Worm (Caenorhabditis elegans) whole organism, young adult: ENCODE measurements around the gene fbxa-107.

Source experiments
- B0035.1 ChIP-seq: sonication (generic microtip); optimal IDR thresholded peaks from 2 replicates; lab custom pipeline; 2016; ENCODE audit warnings: missing genetic modification characterization, mild to moderate bottlenecking, missing compliant biosample characterization, missing genotype, missing genetic modification reagents
- B0261.1 ChIP-seq: sonication (generic microtip); optimal IDR thresholded peaks from 2 replicates; lab custom pipeline; 2016; ENCODE audit warnings: mild to moderate bottlenecking, missing genetic modification characterization, moderate library complexity, missing compliant biosample characterization
- B0336.3 ChIP-seq: fragments of 200-800 bp; sonication (Bioruptor generic); IDR thresholded peaks from 2 replicates; pipeline ENCODE4 v1.3.6; 2022; ENCODE audit warnings: missing genetic modification characterization, missing compliant biosample characterization
- F23B12.7 ChIP-seq: sonication (generic microtip); optimal IDR thresholded peaks from 2 replicates; lab custom pipeline; 2017; ENCODE audit warnings: missing genetic modification characterization, mild to moderate bottlenecking, missing compliant biosample characterization, antibody characterized with exemption, moderate library complexity; ENCODE audit not compliant: insufficient read depth
- F33H1.4 ChIP-seq: fragments of 200-800 bp; sonication (Bioruptor generic); IDR thresholded peaks from 2 replicates; pipeline ENCODE4 v1.3.6; 2022; ENCODE audit warnings: missing genetic modification reagents, missing genetic modification characterization, missing compliant biosample characterization
- F49E8.2 ChIP-seq: sonication (generic microtip); optimal IDR thresholded peaks from 3 replicates; lab custom pipeline; 2017; ENCODE audit warnings: missing genetic modification characterization, mild to moderate bottlenecking, missing compliant biosample characterization, antibody characterized with exemption, moderate library complexity; ENCODE audit not compliant: insufficient read depth
- K12H6.12 ChIP-seq: fragments of 200-800 bp; sonication (Bioruptor generic); optimal IDR thresholded peaks from 2 replicates; lab custom pipeline; 2018; ENCODE audit warnings: mild to moderate bottlenecking, missing genetic modification characterization, missing compliant biosample characterization
- Y53F4B.3 ChIP-seq: fragments of 200-800 bp; sonication (Bioruptor generic); IDR thresholded peaks from 2 replicates; pipeline ENCODE4 v1.3.6; 2022; ENCODE audit warnings: missing genetic modification reagents, missing genetic modification characterization, missing compliant biosample characterization
- Y53G8AR.9 ChIP-seq: fragments of 200-800 bp; sonication (Bioruptor generic); conservative IDR thresholded peaks from 2 replicates; pipeline ENCODE4 v1.3.6; 2022; ENCODE audit warnings: missing genetic modification reagents, missing genetic modification characterization, missing compliant biosample characterization
- Y56A3A.18 ChIP-seq: fragments of 200-800 bp; sonication (Bioruptor generic); IDR thresholded peaks from 2 replicates; pipeline ENCODE4 v1.3.6; 2022; ENCODE audit warnings: missing genetic modification reagents, missing genetic modification characterization, missing compliant biosample characterization
- Y79H2A.3 ChIP-seq: fragments of 200-800 bp; sonication (Bioruptor generic); conservative IDR thresholded peaks from 2 replicates; pipeline ENCODE4 v1.3.6; 2022; ENCODE audit warnings: missing genetic modification reagents, missing genetic modification characterization, missing compliant biosample characterization
- attf-5 ChIP-seq: fragments of 200-800 bp; sonication (Bioruptor generic); optimal IDR thresholded peaks from 2 replicates; lab custom pipeline; 2018; ENCODE audit warnings: mild to moderate bottlenecking, missing genetic modification characterization, missing compliant biosample characterization
- bed-1 ChIP-seq: fragments of 200-800 bp; sonication (Bioruptor generic); IDR thresholded peaks from 2 replicates; pipeline ENCODE4 v1.3.6; 2022; ENCODE audit warnings: missing genetic modification reagents, missing genetic modification characterization, missing compliant biosample characterization
- cebp-2 ChIP-seq: fragments of 200-800 bp; sonication (Bioruptor generic); IDR thresholded peaks from 2 replicates; pipeline ENCODE4 v1.3.6; 2022; ENCODE audit warnings: missing genetic modification characterization, missing compliant biosample characterization
- ceh-100 ChIP-seq: fragments of 200-800 bp; sonication (Bioruptor generic); IDR thresholded peaks from 2 replicates; pipeline ENCODE4 v1.3.6; 2022; ENCODE audit warnings: missing genetic modification reagents, missing genetic modification characterization, missing compliant biosample characterization
- ceh-79 ChIP-seq: sonication (generic microtip); optimal IDR thresholded peaks from 2 replicates; lab custom pipeline; 2017; ENCODE audit warnings: mild to moderate bottlenecking, missing genetic modification characterization, missing compliant biosample characterization
- die-1 ChIP-seq: sonication (generic microtip); optimal IDR thresholded peaks from 2 replicates; lab custom pipeline; 2016; ENCODE audit warnings: missing genotype, mild to moderate bottlenecking, missing genetic modification characterization, missing compliant biosample characterization
- dox-1 ChIP-seq: fragments of 200-800 bp; sonication (Bioruptor generic); IDR thresholded peaks from 2 replicates; pipeline ENCODE4 v1.3.6; 2022; ENCODE audit warnings: missing genetic modification reagents, missing genetic modification characterization, missing compliant biosample characterization
- dpff-1 ChIP-seq: sonication (generic microtip); optimal IDR thresholded peaks from 2 replicates; lab custom pipeline; 2017; ENCODE audit warnings: mild to moderate bottlenecking, missing genetic modification characterization, missing compliant biosample characterization
- efl-1 ChIP-seq: fragments of 150-350 bp; optimal IDR thresholded peaks from 2 replicates; lab custom pipeline; 2014; ENCODE audit warnings: missing biosample characterization, missing genetic modification reagents, missing genetic modification characterization
- egl-18 ChIP-seq: fragments of 200-800 bp; sonication (Bioruptor generic); IDR thresholded peaks from 2 replicates; pipeline ENCODE4 v1.3.6; 2022; ENCODE audit warnings: missing genetic modification reagents, missing genetic modification characterization, missing compliant biosample characterization
- ekl-4 ChIP-seq: fragments of 200-800 bp; sonication (Bioruptor generic); IDR thresholded peaks from 2 replicates; pipeline ENCODE4 v1.3.6; 2022; ENCODE audit warnings: missing genetic modification reagents, missing genetic modification characterization, missing compliant biosample characterization
- hlh-26 ChIP-seq: fragments of 200-800 bp; sonication (Bioruptor generic); conservative IDR thresholded peaks from 2 replicates; pipeline ENCODE4 v1.3.6; 2022; ENCODE audit warnings: missing genetic modification reagents, missing genetic modification characterization, missing compliant biosample characterization
- hmg-20 ChIP-seq: fragments of 200-800 bp; sonication (Bioruptor generic); IDR thresholded peaks from 2 replicates; pipeline ENCODE4 v1.3.6; 2022; ENCODE audit warnings: missing genetic modification reagents, missing genetic modification characterization, missing compliant biosample characterization
- lin-54 ChIP-seq: fragments of 200-800 bp; sonication (Bioruptor generic); optimal IDR thresholded peaks from 2 replicates; lab custom pipeline; 2018; ENCODE audit warnings: mild to moderate bottlenecking, missing genetic modification characterization, missing compliant biosample characterization
- madf-10 ChIP-seq: sonication (generic microtip); optimal IDR thresholded peaks from 2 replicates; lab custom pipeline; 2016; ENCODE audit warnings: mild to moderate bottlenecking, missing genetic modification characterization, missing compliant biosample characterization
- mes-4 ChIP-seq: sonication (generic microtip); optimal IDR thresholded peaks from 2 replicates; lab custom pipeline; 2016; ENCODE audit warnings: missing genotype, missing genetic modification characterization, missing compliant biosample characterization
- nhr-80 ChIP-seq: sonication (generic microtip); optimal IDR thresholded peaks from 2 replicates; lab custom pipeline; 2016; ENCODE audit warnings: missing genetic modification characterization, missing compliant biosample characterization
- rpc-1 ChIP-seq, 2 experiments: fragments of 150-350 bp in 1 of 2; sonication (generic microtip) in 1 of 2; optimal IDR thresholded peaks; 2 replicates each; lab custom pipeline; 2014 to 2018; ENCODE audit warnings: missing biosample characterization in 1 of 2, missing genetic modification characterization in 1 of 2, missing genetic modification reagents in 1 of 2, missing genotype in 1 of 2
- snpc-1.1 ChIP-seq: sonication (generic microtip); optimal IDR thresholded peaks from 2 replicates; lab custom pipeline; 2017; ENCODE audit warnings: missing genetic modification characterization, mild to moderate bottlenecking, missing compliant biosample characterization, antibody characterized with exemption, moderate library complexity, missing genotype, missing genetic modification reagents; ENCODE audit not compliant: insufficient read depth
- snpc-3.4 ChIP-seq: sonication (generic microtip); optimal IDR thresholded peaks from 2 replicates; lab custom pipeline; 2017; ENCODE audit warnings: missing genetic modification characterization, mild to moderate bottlenecking, missing compliant biosample characterization, antibody characterized with exemption, moderate library complexity, missing genotype, missing genetic modification reagents
- unc-130 ChIP-seq: sonication (generic microtip); optimal IDR thresholded peaks from 2 replicates; lab custom pipeline; 2016; ENCODE audit warnings: missing genetic modification reagents, missing genetic modification characterization, missing compliant biosample characterization
- unc-62 ChIP-seq: fragments of 150-350 bp; optimal IDR thresholded peaks from 2 replicates; lab custom pipeline; 2014; ENCODE audit warnings: missing biosample characterization, missing genetic modification reagents, missing genetic modification characterization
- xnd-1 ChIP-seq: sonication (generic microtip); optimal IDR thresholded peaks from 2 replicates; lab custom pipeline; 2016; ENCODE audit warnings: missing genotype, missing genetic modification reagents, missing genetic modification characterization, missing compliant biosample characterization
- zfh-2 ChIP-seq: fragments of 200-800 bp; sonication (Bioruptor generic); conservative IDR thresholded peaks from 2 replicates; pipeline ENCODE4 v1.3.6; 2022; ENCODE audit warnings: missing genetic modification reagents, missing genetic modification characterization, missing compliant biosample characterization
- zim-3 ChIP-seq: sonication (generic microtip); optimal IDR thresholded peaks from 2 replicates; lab custom pipeline; 2017; ENCODE audit warnings: mild to moderate bottlenecking, missing genetic modification characterization, moderate library complexity, missing compliant biosample characterization
- ztf-3 ChIP-seq: fragments of 200-800 bp; sonication (Bioruptor generic); optimal IDR thresholded peaks from 2 replicates; lab custom pipeline; 2018; ENCODE audit warnings: mild to moderate bottlenecking, missing genetic modification characterization, missing compliant biosample characterization

Gene fbxa-107

DNA sequence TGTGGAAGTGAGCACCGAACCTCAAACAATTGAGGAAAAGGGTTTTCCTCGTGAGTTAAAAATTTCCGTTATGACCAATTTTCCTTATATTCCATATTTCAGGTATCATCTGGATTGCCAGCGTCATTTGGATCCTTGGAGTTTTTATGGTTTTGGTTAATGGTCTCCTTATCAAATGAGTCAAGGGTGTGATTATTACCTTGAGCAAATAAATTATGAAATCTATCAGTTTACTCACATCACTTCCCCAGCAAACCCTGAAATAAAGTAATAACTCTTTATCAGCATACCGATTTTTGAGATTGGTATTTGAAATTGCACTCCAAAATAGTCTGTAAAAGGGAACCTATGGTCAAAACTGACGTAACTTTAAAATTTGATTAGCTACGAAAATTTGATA is 20.7 kb downstream of the fbxa-107 start:
- TF ChIP-seq madf-10 (tag; lab: Kevin White, UChicago): no peak
- no peak for TF ChIP-seq Y56A3A.18
- TF ChIP-seq B0035.1 (tag; lab: Kevin White, UChicago): no peak
- no peak for TF ChIP-seq B0261.1 (tag; lab: Kevin White, UChicago)
- no peak for TF ChIP-seq F23B12.7 (tag; lab: Kevin White, UChicago)
- TF ChIP-seq ztf-3: no peak
- TF ChIP-seq die-1 (tag; lab: Kevin White, UChicago): no peak
- TF ChIP-seq efl-1 (GFP tag; lab: Kevin White, UChicago): no peak
- TF ChIP-seq xnd-1: no peak
- TF ChIP-seq ekl-4: no peak
- TF ChIP-seq cebp-2: no peak
- no peak for TF ChIP-seq dpff-1 (tag; lab: Kevin White, UChicago)
- no peak for TF ChIP-seq hmg-20 (GFP tag; lab: Robert Waterston, UW)
- no peak for TF ChIP-seq zim-3

DNA sequence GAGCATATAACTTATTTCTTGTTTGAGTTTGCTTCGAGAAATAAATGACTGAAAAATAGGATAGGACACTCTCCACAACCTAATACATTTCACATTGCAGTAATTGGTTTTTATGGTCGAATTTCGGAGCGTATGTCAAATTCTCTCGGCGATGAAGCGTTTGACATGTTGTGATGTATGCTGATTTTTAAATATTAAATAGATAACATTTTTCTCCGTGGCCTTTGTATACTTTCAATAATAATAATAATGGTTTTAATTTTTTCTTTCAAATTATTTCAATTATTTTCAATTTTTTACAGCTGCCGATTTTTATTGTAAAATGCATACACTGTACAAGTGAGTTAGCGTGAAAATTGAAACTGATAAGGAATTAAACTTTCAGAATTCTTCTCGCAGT is 22.3 kb downstream of the fbxa-107 start, which contains the start of gene C14A6.3:
C14A6.3 (plus strand) TSS at position 301 of the 400 bp plus-strand sequence.
- no peak for TF ChIP-seq ceh-100 (GFP tag; lab: Robert Waterston, UW)

DNA sequence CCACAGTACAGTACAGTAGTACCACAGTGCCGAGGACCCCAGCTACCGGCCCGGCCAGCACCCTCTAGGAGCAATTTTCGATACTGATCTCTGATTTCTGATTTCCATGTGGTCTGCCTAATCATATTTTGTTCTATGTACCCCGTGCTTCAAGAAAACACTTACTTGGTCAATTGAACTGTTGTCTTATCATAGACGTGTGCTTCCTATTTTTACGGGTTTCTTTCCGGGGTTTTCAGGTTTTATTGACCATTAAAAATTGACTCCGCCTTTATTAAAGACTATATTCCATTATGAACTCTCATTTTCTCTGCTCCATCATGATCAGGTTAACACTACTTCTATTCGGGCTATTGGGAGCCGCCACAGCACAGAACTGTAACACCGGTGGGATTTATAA is 34.0 kb downstream of the fbxa-107 start, which contains the start of gene clec-48:
clec-48 (plus strand) TSS at position 320 of the 400 bp plus-strand sequence.
- no peak for TF ChIP-seq zfh-2 (GFP tag; lab: Robert Waterston, UW)
- TF ChIP-seq dox-1 (GFP tag; lab: Robert Waterston, UW): no peak
- no peak for TF ChIP-seq B0336.3 (GFP tag; lab: Robert Waterston, UW)
- TF ChIP-seq nhr-80 (tag; lab: Kevin White, UChicago): peak; percentile 9
- no peak for TF ChIP-seq snpc-1.1 (tag; lab: Kevin White, UChicago)
- no peak for TF ChIP-seq rpc-1 (optimal IDR thresholded peaks at IDR 0.05; lab: Kevin White, UChicago)
- no peak for TF ChIP-seq rpc-1 (tag; optimal IDR thresholded peaks at IDR 0.05; lab: Kevin White, UChicago)
- TF ChIP-seq ztf-3: no peak
- no peak for TF ChIP-seq ceh-79 (tag; lab: Kevin White, UChicago)
- TF ChIP-seq, all 124 proteins: peak for 1

DNA sequence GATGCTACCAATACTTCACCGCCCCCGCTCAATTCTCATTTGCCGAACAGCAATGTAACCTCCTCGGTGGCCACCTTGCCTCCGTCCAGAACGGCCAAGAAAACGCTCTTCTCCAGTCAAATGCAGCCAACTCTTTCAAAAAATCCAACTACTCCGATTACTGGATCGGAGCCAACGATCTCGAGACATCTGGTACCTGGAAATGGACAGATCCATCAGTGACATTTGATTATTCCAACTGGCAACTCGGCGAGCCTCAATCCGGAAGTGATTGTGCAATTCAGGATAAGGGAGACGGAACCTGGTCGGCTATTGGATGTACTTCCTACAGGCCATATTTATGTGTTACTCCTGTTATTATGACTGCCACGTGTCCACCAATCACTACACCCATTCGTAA is 34.4 kb downstream of the fbxa-107 start:
- TF ChIP-seq K12H6.12 (tag; lab: Kevin White, UChicago): no peak
- TF ChIP-seq bed-1 (GFP tag; lab: Robert Waterston, UW): no peak
- TF ChIP-seq hlh-26 (GFP tag; lab: Robert Waterston, UW): no peak
- no peak for TF ChIP-seq lin-54 (GFP tag; lab: Kevin White, UChicago)
- TF ChIP-seq Y53F4B.3 (GFP tag; lab: Robert Waterston, UW): no peak
- TF ChIP-seq mes-4 (tag; lab: Kevin White, UChicago): no peak
- TF ChIP-seq attf-5: no peak
- TF ChIP-seq egl-18 (GFP tag; lab: Robert Waterston, UW): no peak
- no peak for TF ChIP-seq F33H1.4 (GFP tag; lab: Robert Waterston, UW)
- TF ChIP-seq Y79H2A.3: no peak
- no peak for TF ChIP-seq unc-130
- TF ChIP-seq Y53G8AR.9 (GFP tag; lab: Robert Waterston, UW): no peak
- TF ChIP-seq snpc-3.4 (tag; lab: Kevin White, UChicago): no peak
- no peak for TF ChIP-seq unc-62
- TF ChIP-seq B0336.3 (GFP tag; lab: Robert Waterston, UW): no peak
- TF ChIP-seq F49E8.2 (tag; lab: Kevin White, UChicago): no peak
